Fruit fly (Drosophila melanogaster) whole organism, embryonic: Measurements from ENCODE around the gene eIF2gamma.

Experiments used
- Antp ChIP-seq: fragments of 200-800 bp; sonication (Bioruptor generic); optimal IDR thresholded peaks from 3 replicates; lab custom pipeline; 2016; ENCODE audit warnings: missing biosample characterization, missing genetic modification characterization
- Bgb ChIP-seq: fragments of 200-800 bp; sonication (Bioruptor generic); IDR thresholded peaks from 2 replicates; pipeline ENCODE4 v1.3.6; 2022; ENCODE audit warnings: missing biosample characterization, missing genetic modification characterization; ENCODE audit not compliant: partially characterized antibody
- CG11085 ChIP-seq: fragments of 200-800 bp; sonication (Bioruptor generic); IDR thresholded peaks from 2 replicates; pipeline ENCODE4 v1.3.6; 2022; ENCODE audit warnings: missing biosample characterization, missing genetic modification characterization
- CG12155 ChIP-seq: fragments of 200-800 bp; sonication (Bioruptor generic); optimal IDR thresholded peaks from 3 replicates; lab custom pipeline; 2016; ENCODE audit warnings: missing biosample characterization, missing genetic modification characterization
- CG12942 ChIP-seq: fragments of 200-800 bp; sonication (Bioruptor generic); optimal IDR thresholded peaks from 3 replicates; lab custom pipeline; 2016; ENCODE audit warnings: missing biosample characterization, missing genetic modification characterization
- CG13424 ChIP-seq: fragments of 200-800 bp; sonication (Bioruptor generic); optimal IDR thresholded peaks from 2 replicates; lab custom pipeline; 2019; ENCODE audit warnings: missing biosample characterization, mild to moderate bottlenecking, missing genetic modification characterization, moderate library complexity
- CG13894 ChIP-seq: fragments of 200-800 bp; sonication (Bioruptor generic); optimal IDR thresholded peaks from 3 replicates; lab custom pipeline; 2018; ENCODE audit warnings: missing biosample characterization, mild to moderate bottlenecking, missing genetic modification characterization, moderate library complexity
- CG17361 ChIP-seq: fragments of 200-800 bp; sonication (Bioruptor generic); IDR thresholded peaks from 3 replicates; pipeline ENCODE4 v1.3.6; 2022; ENCODE audit warnings: missing biosample characterization, missing genetic modification characterization
- CG17829 ChIP-seq: fragments of 200-800 bp; optimal IDR thresholded peaks from 2 replicates; lab custom pipeline; 2019; ENCODE audit warnings: missing biosample characterization, mild to moderate bottlenecking, missing genetic modification characterization, moderate library complexity
- CG2129 ChIP-seq: fragments of 200-800 bp; sonication (Bioruptor generic); IDR thresholded peaks from 2 replicates; pipeline ENCODE4 v1.3.6; 2022; ENCODE audit warnings: missing biosample characterization, missing genetic modification characterization; ENCODE audit not compliant: partially characterized antibody
- CG2678 ChIP-seq: fragments of 200-800 bp; sonication (Bioruptor generic); optimal IDR thresholded peaks from 3 replicates; lab custom pipeline; 2019; ENCODE audit warnings: missing biosample characterization, mild to moderate bottlenecking, missing genetic modification characterization, moderate library complexity
- CG31365 ChIP-seq: fragments of 200-800 bp; sonication (Bioruptor generic); optimal IDR thresholded peaks from 2 replicates; lab custom pipeline; 2018; ENCODE audit warnings: missing biosample characterization, mild to moderate bottlenecking, missing genetic modification characterization
- CG32767 ChIP-seq: fragments of 200-800 bp; sonication (Bioruptor generic); IDR thresholded peaks from 2 replicates; pipeline ENCODE4 v1.3.6; 2022; ENCODE audit warnings: missing biosample characterization, missing genetic modification characterization
- CG33213 ChIP-seq: fragments of 200-800 bp; sonication (Bioruptor generic); optimal IDR thresholded peaks from 3 replicates; lab custom pipeline; 2016; ENCODE audit warnings: missing biosample characterization, missing genetic modification characterization
- CG33557 ChIP-seq: fragments of 200-800 bp; sonication (Bioruptor generic); optimal IDR thresholded peaks from 2 replicates; lab custom pipeline; 2019; ENCODE audit warnings: missing biosample characterization, mild to moderate bottlenecking, missing genetic modification characterization, moderate library complexity
- CG42726 ChIP-seq: fragments of 200-800 bp; sonication (Bioruptor generic); IDR thresholded peaks from 2 replicates; pipeline ENCODE4 v1.3.6; 2022; ENCODE audit warnings: missing biosample characterization, missing genetic modification characterization; ENCODE audit not compliant: partially characterized antibody
- CG4820 ChIP-seq: fragments of 200-800 bp; sonication (Bioruptor generic); optimal IDR thresholded peaks from 3 replicates; lab custom pipeline; 2016; ENCODE audit warnings: missing biosample characterization, missing genetic modification characterization
- CG7271 ChIP-seq: fragments of 200-800 bp; sonication (Bioruptor generic); optimal IDR thresholded peaks from 2 replicates; lab custom pipeline; 2018; ENCODE audit warnings: missing biosample characterization, mild to moderate bottlenecking, missing genetic modification characterization, moderate library complexity
- CG8478 ChIP-seq: fragments of >200 bp; optimal IDR thresholded peaks from 2 replicates; lab custom pipeline; 2018
- CG9797 ChIP-seq: fragments of 200-800 bp; sonication (Bioruptor generic); optimal IDR thresholded peaks from 3 replicates; lab custom pipeline; 2018; ENCODE audit warnings: missing biosample characterization, mild to moderate bottlenecking, missing genetic modification characterization
- CG9932 ChIP-seq: fragments of 200-800 bp; sonication (Bioruptor generic); IDR thresholded peaks from 2 replicates; pipeline ENCODE4 v1.3.6; 2022; ENCODE audit warnings: missing biosample characterization, missing genetic modification characterization
- Dbx ChIP-seq: fragments of 200-800 bp; sonication (Bioruptor generic); IDR thresholded peaks from 3 replicates; pipeline ENCODE4 v1.3.6; 2022; ENCODE audit warnings: missing biosample characterization, missing genetic modification characterization
- Hr51 ChIP-seq, 2 experiments: fragments of 200-800 bp; sonication (Bioruptor generic); optimal IDR thresholded peaks; 2 replicates in 1 of 2; 3 replicates in 1 of 2; lab custom pipeline; 2016 to 2018; ENCODE audit warnings: missing biosample characterization in 2 of 2, missing genetic modification characterization in 2 of 2, mild to moderate bottlenecking in 1 of 2, moderate library complexity in 1 of 2
- Hsf ChIP-seq: fragments of 200-800 bp; sonication (Bioruptor generic); optimal IDR thresholded peaks from 3 replicates; lab custom pipeline; 2016; ENCODE audit warnings: missing biosample characterization, missing genetic modification characterization
- MTF-1 ChIP-seq: fragments of 200-800 bp; sonication (Bioruptor generic); optimal IDR thresholded peaks from 2 replicates; lab custom pipeline; 2018; ENCODE audit warnings: missing biosample characterization, mild to moderate bottlenecking, missing genetic modification characterization, borderline replicate concordance
- Meics ChIP-seq: fragments of 200-800 bp; sonication (Bioruptor generic); optimal IDR thresholded peaks from 2 replicates; lab custom pipeline; 2017; ENCODE audit warnings: missing biosample characterization, mild to moderate bottlenecking, missing genetic modification characterization
- Rx ChIP-seq: fragments of 200-800 bp; sonication (Bioruptor generic); IDR thresholded peaks from 2 replicates; pipeline ENCODE4 v1.3.6; 2022; ENCODE audit warnings: missing biosample characterization, missing genetic modification characterization
- Sry-δ ChIP-seq: fragments of 200-800 bp; sonication (Bioruptor generic); optimal IDR thresholded peaks from 2 replicates; lab custom pipeline; 2016; ENCODE audit warnings: missing biosample characterization, missing genetic modification characterization
- Tbp ChIP-seq: fragments of >200 bp; optimal IDR thresholded peaks from 2 replicates; lab custom pipeline; 2018; ENCODE audit warnings: missing biosample characterization, missing genetic modification characterization
- ato ChIP-seq: fragments of 200-800 bp; sonication (Bioruptor generic); IDR thresholded peaks from 2 replicates; pipeline ENCODE4 v1.3.6; 2022; ENCODE audit warnings: missing biosample characterization, missing genetic modification characterization; ENCODE audit not compliant: partially characterized antibody
- bbx ChIP-seq: fragments of 200-800 bp; sonication (Bioruptor generic); IDR thresholded peaks from 2 replicates; pipeline ENCODE4 v1.3.6; 2022; ENCODE audit warnings: missing biosample characterization, missing genetic modification characterization; ENCODE audit not compliant: partially characterized antibody
- cg ChIP-seq: fragments of 200-800 bp; sonication (Bioruptor generic); optimal IDR thresholded peaks from 3 replicates; lab custom pipeline; 2019; ENCODE audit warnings: missing biosample characterization, mild to moderate bottlenecking, missing genetic modification characterization, moderate library complexity
- crc ChIP-seq: fragments of 200-800 bp; sonication (Bioruptor generic); optimal IDR thresholded peaks from 2 replicates; lab custom pipeline; 2016; ENCODE audit warnings: missing biosample characterization, missing genetic modification characterization
- croc ChIP-seq: fragments of 200-800 bp; sonication (Bioruptor generic); conservative IDR thresholded peaks from 3 replicates; pipeline ENCODE4 v1.3.6; 2022; ENCODE audit warnings: missing biosample characterization, missing genetic modification characterization
- crol ChIP-seq: fragments of 200-800 bp; sonication (Bioruptor generic); IDR thresholded peaks from 2 replicates; pipeline ENCODE4 v1.3.6; 2022; ENCODE audit warnings: missing biosample characterization, missing genetic modification characterization
- da ChIP-seq: fragments of 200-800 bp; sonication (Bioruptor generic); optimal IDR thresholded peaks from 2 replicates; lab custom pipeline; 2016; ENCODE audit warnings: missing biosample characterization, missing genetic modification characterization
- dmrt11E ChIP-seq: fragments of 200-800 bp; sonication (Bioruptor generic); optimal IDR thresholded peaks from 3 replicates; lab custom pipeline; 2018; ENCODE audit warnings: missing biosample characterization, mild to moderate bottlenecking, missing genetic modification characterization, moderate library complexity
- grau ChIP-seq: fragments of 200-800 bp; optimal IDR thresholded peaks from 3 replicates; lab custom pipeline; 2019; ENCODE audit warnings: missing biosample characterization, mild to moderate bottlenecking, missing genetic modification characterization, moderate library complexity
- kay ChIP-seq: fragments of 200-800 bp; sonication (Bioruptor generic); optimal IDR thresholded peaks from 2 replicates; lab custom pipeline; 2016; ENCODE audit warnings: missing biosample characterization, missing genetic modification characterization
- lbe ChIP-seq: fragments of 200-800 bp; sonication (Bioruptor generic); optimal IDR thresholded peaks from 2 replicates; lab custom pipeline; 2016; ENCODE audit warnings: missing biosample characterization, mild to moderate bottlenecking, missing genetic modification characterization
- lmd ChIP-seq: fragments of 200-800 bp; sonication (Bioruptor generic); IDR thresholded peaks from 2 replicates; pipeline ENCODE4 v1.3.6; 2022; ENCODE audit warnings: missing biosample characterization, missing genetic modification characterization
- mam ChIP-seq: fragments of 200-800 bp; sonication (Bioruptor generic); optimal IDR thresholded peaks from 3 replicates; lab custom pipeline; 2016; ENCODE audit warnings: missing biosample characterization, missing genetic modification characterization
- nau ChIP-seq: fragments of 200-800 bp; sonication (Bioruptor generic); optimal IDR thresholded peaks from 3 replicates; lab custom pipeline; 2017; ENCODE audit warnings: missing biosample characterization, mild to moderate bottlenecking, missing genetic modification characterization, missing genetic modification reagents
- nerfin-1 ChIP-seq: fragments of 200-800 bp; sonication (Bioruptor generic); optimal IDR thresholded peaks from 3 replicates; lab custom pipeline; 2019; ENCODE audit warnings: missing biosample characterization, mild to moderate bottlenecking, missing genetic modification characterization, moderate library complexity
- pita ChIP-seq: fragments of 200-800 bp; sonication (Bioruptor generic); optimal IDR thresholded peaks from 2 replicates; lab custom pipeline; 2017; ENCODE audit warnings: missing biosample characterization, mild to moderate bottlenecking, missing genetic modification characterization
- run ChIP-seq: fragments of 200-800 bp; sonication (Bioruptor generic); optimal IDR thresholded peaks from 3 replicates; lab custom pipeline; 2018; ENCODE audit warnings: missing biosample characterization, mild to moderate bottlenecking, missing genetic modification characterization
- schlank ChIP-seq: fragments of 200-800 bp; sonication (Bioruptor generic); optimal IDR thresholded peaks from 2 replicates; lab custom pipeline; 2018; ENCODE audit warnings: missing biosample characterization, mild to moderate bottlenecking, missing genetic modification characterization
- slbo ChIP-seq: fragments of 200-800 bp; sonication (Bioruptor generic); IDR thresholded peaks from 2 replicates; pipeline ENCODE4 v1.3.6; 2022; ENCODE audit warnings: missing biosample characterization, missing genetic modification characterization
- tin ChIP-seq: fragments of 200-800 bp; sonication (Bioruptor generic); optimal IDR thresholded peaks from 3 replicates; lab custom pipeline; 2016; ENCODE audit warnings: missing biosample characterization, missing genetic modification characterization
- tna ChIP-seq: fragments of 200-800 bp; sonication (Bioruptor generic); IDR thresholded peaks from 2 replicates; pipeline ENCODE4 v1.3.6; 2022; ENCODE audit warnings: missing biosample characterization, missing genetic modification characterization; ENCODE audit not compliant: partially characterized antibody
- tup ChIP-seq: fragments of 200-800 bp; sonication (Bioruptor generic); optimal IDR thresholded peaks from 2 replicates; lab custom pipeline; 2016; ENCODE audit warnings: missing biosample characterization, mild to moderate bottlenecking, missing genetic modification characterization, moderate library complexity
- tx ChIP-seq: fragments of 200-800 bp; sonication (Bioruptor generic); optimal IDR thresholded peaks from 2 replicates; lab custom pipeline; 2016; ENCODE audit warnings: missing biosample characterization, missing genetic modification characterization

eIF2gamma gene

DNA sequence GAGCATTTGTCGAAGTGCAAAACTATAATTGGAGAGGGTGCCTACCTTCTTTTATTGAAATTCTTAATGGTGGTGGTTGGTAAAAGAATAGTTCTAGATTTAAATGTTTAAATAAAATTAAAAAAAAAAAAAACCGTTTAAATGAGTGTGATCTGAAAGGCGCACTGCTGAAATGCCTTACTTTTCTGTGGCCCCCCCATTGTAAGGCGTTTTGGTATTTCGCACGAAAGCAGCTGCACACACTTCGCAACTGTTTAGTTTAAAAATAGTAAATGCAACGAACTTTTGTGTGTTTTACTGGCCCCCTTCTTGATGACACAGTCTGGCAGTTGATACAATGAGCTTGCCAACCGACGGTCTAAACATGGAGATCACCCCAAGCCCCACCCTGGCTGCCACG lies 5.2 kb upstream of the eIF2gamma start, which contains the start of the genes CG14864 and Zip88E (continued):
- no peak for TF ChIP-seq Meics (GFP tag; lab: Kevin White, UChicago)
- TF ChIP-seq CG33213: no peak
- no peak for TF ChIP-seq lmd (GFP tag; lab: Robert Waterston, UW)
- TF ChIP-seq CG12942 (GFP tag; lab: Kevin White, UChicago): no peak
- TF ChIP-seq run (tag; lab: Kevin White, UChicago): no peak
- TF ChIP-seq CG9797 (GFP tag; lab: Kevin White, UChicago): peak; percentile 77
- no peak for TF ChIP-seq CG32767 (GFP tag; lab: Robert Waterston, UW)
- TF ChIP-seq tna (GFP tag; lab: Robert Waterston, UW): no peak
- TF ChIP-seq tup (GFP tag; lab: Kevin White, UChicago): no peak
- TF ChIP-seq croc: no peak
- no peak for TF ChIP-seq CG17361 (GFP tag; lab: Robert Waterston, UW)
- no peak for TF ChIP-seq Dbx
- TF ChIP-seq Rx: no peak
- TF ChIP-seq slbo: no peak
- no peak for TF ChIP-seq CG13894 (tag; lab: Kevin White, UChicago)
- TF ChIP-seq Antp (GFP tag; lab: Kevin White, UChicago): no peak
- TF ChIP-seq CG12155 (GFP tag; lab: Kevin White, UChicago): no peak
- TF ChIP-seq bbx: no peak
- no peak for TF ChIP-seq CG11085
- no peak for TF ChIP-seq pita (GFP tag; lab: Kevin White, UChicago)
- TF ChIP-seq CG7271: no peak
- TF ChIP-seq CG42726 (GFP tag; lab: Robert Waterston, UW): 0 out of 2 replicates have a peak, but pooled peaks have one; percentile 23
- TF ChIP-seq Tbp (GFP tag; lab: Kevin White, UChicago): no peak
- no peak for TF ChIP-seq da (GFP tag; lab: Kevin White, UChicago)
- no peak for TF ChIP-seq CG2129
- no peak for TF ChIP-seq MTF-1
- TF ChIP-seq, all 482 proteins: peak for 34

DNA sequence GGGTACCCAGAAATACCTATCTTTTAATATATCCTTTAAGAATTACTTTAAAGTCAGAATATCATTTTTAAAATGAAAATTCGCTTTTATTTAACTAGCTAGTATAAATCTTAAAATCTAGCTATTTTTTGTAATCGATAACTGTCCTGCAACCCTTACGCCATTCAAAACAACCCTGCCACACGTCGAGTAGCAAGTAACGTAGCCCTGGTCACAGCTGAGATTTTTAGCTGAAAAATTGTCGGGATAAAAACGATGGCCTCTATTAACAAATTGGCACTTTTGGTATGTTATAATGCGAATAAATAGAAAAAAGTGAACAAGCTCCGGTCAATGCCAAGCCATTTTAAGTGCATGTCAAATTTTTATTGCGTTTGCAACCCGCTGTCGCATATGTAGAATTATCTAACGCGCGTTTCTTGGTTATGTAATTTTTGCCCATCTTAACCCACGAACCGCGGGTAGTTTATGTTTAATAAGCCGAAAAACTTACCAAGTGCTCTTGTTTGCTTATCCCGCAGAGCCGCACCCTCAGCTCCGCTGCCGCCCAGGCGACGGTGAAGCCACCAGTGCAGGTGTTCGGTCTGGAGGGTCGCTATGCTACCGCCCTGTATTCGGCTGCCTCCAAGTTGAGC lies 2.3 kb upstream of the eIF2gamma start, which contains the start of gene ATPsynO:
Gene ATPsynO, plus strand, starts transcription at position 186 of the 635 bp plus-strand sequence.
- peak; percentile 22; the same call in 1 of the 2 replicates for TF ChIP-seq CG9932
- no peak for TF ChIP-seq CG8478
- TF ChIP-seq Sry-δ (GFP tag; lab: Kevin White, UChicago): peak; percentile 64
- peak; percentile 26 for TF ChIP-seq dmrt11E (tag; lab: Kevin White, UChicago)
- peak; percentile 44 for TF ChIP-seq grau (tag; lab: Kevin White, UChicago)
- no peak for TF ChIP-seq nau (GFP tag; lab: Kevin White, UChicago)
- TF ChIP-seq crol: no peak
- peak; percentile 14 for TF ChIP-seq Hsf (GFP tag; lab: Kevin White, UChicago)
- no peak for TF ChIP-seq crc (GFP tag; lab: Kevin White, UChicago)
- no peak for TF ChIP-seq ato
- no peak for TF ChIP-seq kay
- TF ChIP-seq CG2678 (tag; lab: Kevin White, UChicago): no peak
- TF ChIP-seq Bgb: no peak
- peak; percentile 17 for TF ChIP-seq nerfin-1 (tag; lab: Kevin White, UChicago)
- TF ChIP-seq Hr51 (GFP tag; optimal IDR thresholded peaks at IDR 0.05; lab: Kevin White, UChicago): no peak
- TF ChIP-seq cg (GFP tag; lab: Kevin White, UChicago): no peak
- TF ChIP-seq CG31365 (tag; lab: Kevin White, UChicago): no peak
- no peak for TF ChIP-seq schlank (tag; lab: Kevin White, UChicago)
- TF ChIP-seq mam: peak; percentile 37
- peak; percentile 11 for TF ChIP-seq tin (GFP tag; lab: Kevin White, UChicago)
- peak; percentile 25 for TF ChIP-seq CG33557 (GFP tag; lab: Kevin White, UChicago)
- peak; percentile 26 for TF ChIP-seq CG13424
- no peak for TF ChIP-seq tx
- no peak for TF ChIP-seq CG4820
- TF ChIP-seq lbe: peak; percentile 0
- TF ChIP-seq CG17829 (tag; lab: Kevin White, UChicago): peak; percentile 69
